Fruit fly (Drosophila melanogaster) whole organism, embryonic: ENCODE data around the gene ldbr.
A peak's percentile ranks its signal among the peaks of the same experiment; 100 is the strongest.

Experiments used
- Ada2b ChIP-seq: fragments of 200-800 bp; sonication (Bioruptor generic); IDR thresholded peaks from 2 replicates; pipeline ENCODE4 v1.3.6; 2022; ENCODE audit warnings: missing biosample characterization, missing genetic modification characterization
- CG10147 ChIP-seq: fragments of 200-800 bp; sonication (Bioruptor generic); optimal IDR thresholded peaks from 2 replicates; lab custom pipeline; 2019; ENCODE audit warnings: missing biosample characterization, mild to moderate bottlenecking, missing genetic modification characterization, moderate library complexity
- CG10274 ChIP-seq: fragments of 200-800 bp; sonication (Bioruptor generic); optimal IDR thresholded peaks from 3 replicates; lab custom pipeline; 2017; ENCODE audit warnings: missing biosample characterization, mild to moderate bottlenecking, missing genetic modification characterization
- CG10565 ChIP-seq: fragments of 200-800 bp; sonication (Bioruptor generic); optimal IDR thresholded peaks from 3 replicates; lab custom pipeline; 2016; ENCODE audit warnings: missing biosample characterization, mild to moderate bottlenecking, missing genetic modification characterization
- CG11696 ChIP-seq: fragments of 200-800 bp; sonication (Bioruptor generic); IDR thresholded peaks from 2 replicates; pipeline ENCODE4 v1.3.6; 2022; ENCODE audit warnings: missing biosample characterization, missing genetic modification characterization
- CG12071 ChIP-seq: fragments of 200-800 bp; sonication (Bioruptor generic); optimal IDR thresholded peaks from 3 replicates; lab custom pipeline; 2018; ENCODE audit warnings: missing biosample characterization, mild to moderate bottlenecking, missing genetic modification characterization
- CG12155 ChIP-seq: fragments of 200-800 bp; sonication (Bioruptor generic); optimal IDR thresholded peaks from 3 replicates; lab custom pipeline; 2016; ENCODE audit warnings: missing biosample characterization, missing genetic modification characterization
- CG1233 ChIP-seq: fragments of 200-800 bp; sonication (Bioruptor generic); optimal IDR thresholded peaks from 4 replicates; lab custom pipeline; 2018; ENCODE audit warnings: missing biosample characterization, mild to moderate bottlenecking, missing genetic modification characterization
- CG13287 ChIP-seq: fragments of 200-800 bp; sonication (Bioruptor generic); IDR thresholded peaks from 2 replicates; pipeline ENCODE4 v1.3.6; 2022; ENCODE audit warnings: missing biosample characterization, missing genetic modification characterization; ENCODE audit not compliant: partially characterized antibody
- CG14050 ChIP-seq: fragments of 200-800 bp; sonication (Bioruptor generic); IDR thresholded peaks from 3 replicates; pipeline ENCODE4 v1.3.6; 2022; ENCODE audit warnings: missing biosample characterization, missing genetic modification characterization
- CG14441 ChIP-seq: fragments of 200-800 bp; sonication (Bioruptor generic); IDR thresholded peaks from 2 replicates; pipeline ENCODE4 v1.3.6; 2022; ENCODE audit warnings: missing biosample characterization, missing genetic modification characterization
- CG15601 ChIP-seq: fragments of 200-800 bp; sonication (Bioruptor generic); optimal IDR thresholded peaks from 3 replicates; lab custom pipeline; 2019; ENCODE audit warnings: missing biosample characterization, mild to moderate bottlenecking, missing genetic modification characterization, moderate library complexity
- CG1602 ChIP-seq: fragments of 200-800 bp; sonication (Bioruptor generic); optimal IDR thresholded peaks from 3 replicates; lab custom pipeline; 2016; ENCODE audit warnings: missing biosample characterization, missing genetic modification characterization
- CG18011 ChIP-seq: fragments of 200-800 bp; sonication (Bioruptor generic); optimal IDR thresholded peaks from 2 replicates; lab custom pipeline; 2017; ENCODE audit warnings: missing biosample characterization, missing genetic modification characterization, mild to moderate bottlenecking, moderate library complexity, missing genotype
- CG1832 ChIP-seq: fragments of 200-800 bp; sonication (Bioruptor generic); optimal IDR thresholded peaks from 2 replicates; lab custom pipeline; 2017; ENCODE audit warnings: missing biosample characterization, mild to moderate bottlenecking, missing genetic modification characterization, inconsistent platforms
- CG7839 ChIP-seq: fragments of 200-800 bp; sonication (Bioruptor generic); optimal IDR thresholded peaks from 3 replicates; lab custom pipeline; 2018; ENCODE audit warnings: missing biosample characterization, mild to moderate bottlenecking, missing genetic modification characterization, moderate library complexity
- CG8089 ChIP-seq: fragments of 200-800 bp; sonication (Bioruptor generic); optimal IDR thresholded peaks from 3 replicates; lab custom pipeline; 2016; ENCODE audit warnings: missing biosample characterization, missing genetic modification characterization
- CG9609 ChIP-seq: fragments of 200-800 bp; sonication (Bioruptor generic); optimal IDR thresholded peaks from 3 replicates; lab custom pipeline; 2016; ENCODE audit warnings: missing biosample characterization, missing genetic modification characterization
- CHES-1-like ChIP-seq: fragments of 200-800 bp; sonication (Bioruptor generic); optimal IDR thresholded peaks from 2 replicates; lab custom pipeline; 2016; ENCODE audit warnings: missing biosample characterization, missing genetic modification characterization
- D19B ChIP-seq: fragments of 200-800 bp; sonication (Bioruptor generic); optimal IDR thresholded peaks from 2 replicates; lab custom pipeline; 2017; ENCODE audit warnings: missing biosample characterization, mild to moderate bottlenecking, missing genetic modification characterization
- Dref ChIP-seq: fragments of 200-800 bp; sonication (Bioruptor generic); IDR thresholded peaks from 2 replicates; pipeline ENCODE4 v1.3.6; 2022; ENCODE audit warnings: missing biosample characterization, missing genetic modification characterization
- ERR ChIP-seq: fragments of 200-800 bp; sonication (Bioruptor generic); optimal IDR thresholded peaks from 2 replicates; lab custom pipeline; 2016; ENCODE audit warnings: missing biosample characterization, missing genetic modification characterization
- Eip74EF ChIP-seq, 2 experiments: fragments of 200-800 bp in 1 of 2; fragments of >200 bp in 1 of 2; sonication (Bioruptor generic) in 1 of 2; optimal IDR thresholded peaks; 2 replicates each; lab custom pipeline; 2017 to 2019; ENCODE audit warnings: missing biosample characterization in 2 of 2, missing genetic modification characterization in 2 of 2, mild to moderate bottlenecking in 1 of 2, moderate library complexity in 1 of 2
- Gug ChIP-seq: fragments of 200-800 bp; sonication (Bioruptor generic); IDR thresholded peaks from 4 replicates; pipeline ENCODE4 v1.3.6; 2022; ENCODE audit warnings: missing biosample characterization, missing genetic modification characterization
- Lhr ChIP-seq: fragments of 200-800 bp; sonication (Bioruptor generic); optimal IDR thresholded peaks from 3 replicates; lab custom pipeline; 2017; ENCODE audit warnings: mild to moderate bottlenecking, missing biosample characterization, missing genetic modification reagents, missing genetic modification characterization
- Poxn ChIP-seq: fragments of 200-800 bp; sonication (Bioruptor generic); IDR thresholded peaks from 2 replicates; pipeline ENCODE4 v1.3.6; 2022; ENCODE audit warnings: missing biosample characterization, missing genetic modification characterization
- Spps ChIP-seq: fragments of 200-800 bp; sonication (Bioruptor generic); optimal IDR thresholded peaks from 2 replicates; lab custom pipeline; 2018; ENCODE audit warnings: missing biosample characterization, mild to moderate bottlenecking, missing genetic modification characterization
- Taf1 ChIP-seq: fragments of 200-800 bp; sonication (Bioruptor generic); IDR thresholded peaks from 2 replicates; pipeline ENCODE4 v1.3.6; 2022; ENCODE audit warnings: missing biosample characterization, missing genetic modification characterization
- Vsx1 ChIP-seq: fragments of 200-800 bp; sonication (Bioruptor generic); optimal IDR thresholded peaks from 2 replicates; lab custom pipeline; 2017; ENCODE audit warnings: missing biosample characterization, mild to moderate bottlenecking, missing genetic modification characterization, missing genetic modification reagents
- bigmax ChIP-seq: fragments of 200-800 bp; sonication (Bioruptor generic); optimal IDR thresholded peaks from 2 replicates; lab custom pipeline; 2018; ENCODE audit warnings: missing biosample characterization, mild to moderate bottlenecking, missing genetic modification characterization
- btn ChIP-seq: fragments of 200-800 bp; sonication (Bioruptor generic); optimal IDR thresholded peaks from 2 replicates; lab custom pipeline; 2016; ENCODE audit warnings: missing biosample characterization, missing genetic modification characterization
- caup ChIP-seq: fragments of 200-800 bp; sonication (Bioruptor generic); optimal IDR thresholded peaks from 3 replicates; lab custom pipeline; 2017; ENCODE audit warnings: missing biosample characterization, mild to moderate bottlenecking, missing genetic modification characterization, moderate library complexity; ENCODE audit not compliant: severe bottlenecking
- chif ChIP-seq, 2 experiments: fragments of 200-800 bp; sonication (Bioruptor generic); optimal IDR thresholded peaks; 3 replicates each; lab custom pipeline; 2016; ENCODE audit warnings: missing biosample characterization in 2 of 2, missing genetic modification characterization in 2 of 2
- danr ChIP-seq: fragments of 200-800 bp; sonication (Bioruptor generic); IDR thresholded peaks from 2 replicates; pipeline ENCODE4 v1.3.6; 2022; ENCODE audit warnings: missing biosample characterization, missing genetic modification characterization
- dati ChIP-seq: fragments of 200-800 bp; sonication (Bioruptor generic); IDR thresholded peaks from 2 replicates; pipeline ENCODE4 v1.3.6; 2022; ENCODE audit warnings: missing biosample characterization, missing genetic modification characterization
- dpn ChIP-seq, 2 experiments: fragments of 200-800 bp; sonication (Bioruptor generic); optimal IDR thresholded peaks; 3 replicates each; lab custom pipeline; 2016; ENCODE audit warnings: missing biosample characterization in 2 of 2, missing genetic modification characterization in 2 of 2
- fd64A ChIP-seq: fragments of 200-800 bp; sonication (Bioruptor generic); optimal IDR thresholded peaks from 3 replicates; lab custom pipeline; 2018; ENCODE audit warnings: missing biosample characterization, mild to moderate bottlenecking, missing genetic modification characterization
- gfzf ChIP-seq: fragments of 200-800 bp; sonication (Bioruptor generic); optimal IDR thresholded peaks from 2 replicates; lab custom pipeline; 2016; ENCODE audit warnings: missing biosample characterization, mild to moderate bottlenecking, missing genetic modification characterization, moderate library complexity
- grau ChIP-seq: fragments of 200-800 bp; optimal IDR thresholded peaks from 3 replicates; lab custom pipeline; 2019; ENCODE audit warnings: missing biosample characterization, mild to moderate bottlenecking, missing genetic modification characterization, moderate library complexity
- gsb ChIP-seq: fragments of 200-800 bp; sonication (Bioruptor generic); IDR thresholded peaks from 2 replicates; pipeline ENCODE4 v1.3.6; 2022; ENCODE audit warnings: missing biosample characterization, missing genetic modification characterization
- knrl ChIP-seq: fragments of 200-800 bp; sonication (Bioruptor generic); IDR thresholded peaks from 3 replicates; pipeline ENCODE4 v1.3.6; 2022; ENCODE audit warnings: missing biosample characterization, missing genetic modification characterization; ENCODE audit not compliant: partially characterized antibody
- nerfin-1 ChIP-seq: fragments of 200-800 bp; sonication (Bioruptor generic); optimal IDR thresholded peaks from 3 replicates; lab custom pipeline; 2019; ENCODE audit warnings: missing biosample characterization, mild to moderate bottlenecking, missing genetic modification characterization, moderate library complexity
- nerfin-2 ChIP-seq: fragments of 200-800 bp; sonication (Bioruptor generic); IDR thresholded peaks from 2 replicates; pipeline ENCODE4 v1.3.6; 2022; ENCODE audit warnings: missing biosample characterization, missing genetic modification characterization; ENCODE audit not compliant: partially characterized antibody
- nmo ChIP-seq: fragments of 200-800 bp; sonication (Bioruptor generic); optimal IDR thresholded peaks from 2 replicates; lab custom pipeline; 2018; ENCODE audit warnings: missing biosample characterization, mild to moderate bottlenecking, missing genetic modification characterization, moderate library complexity
- odd ChIP-seq: fragments of 200-800 bp; sonication (Bioruptor generic); optimal IDR thresholded peaks from 2 replicates; lab custom pipeline; 2017; ENCODE audit warnings: missing biosample characterization, mild to moderate bottlenecking, missing genetic modification characterization
- pnt ChIP-seq: fragments of 200-800 bp; sonication (Bioruptor generic); optimal IDR thresholded peaks from 3 replicates; lab custom pipeline; 2016; ENCODE audit warnings: missing biosample characterization, missing genetic modification characterization
- row ChIP-seq: fragments of 200-800 bp; sonication (Bioruptor generic); IDR thresholded peaks from 3 replicates; pipeline ENCODE4 v1.3.6; 2022; ENCODE audit warnings: missing biosample characterization, missing genetic modification characterization
- schlank ChIP-seq: fragments of 200-800 bp; sonication (Bioruptor generic); optimal IDR thresholded peaks from 2 replicates; lab custom pipeline; 2018; ENCODE audit warnings: missing biosample characterization, mild to moderate bottlenecking, missing genetic modification characterization
- tap ChIP-seq: fragments of 200-800 bp; optimal IDR thresholded peaks from 3 replicates; lab custom pipeline; 2019; ENCODE audit warnings: missing biosample characterization, mild to moderate bottlenecking, missing genetic modification characterization, moderate library complexity
- tgo ChIP-seq: fragments of 200-800 bp; sonication (Bioruptor generic); IDR thresholded peaks from 3 replicates; pipeline ENCODE4 v1.3.6; 2022; ENCODE audit warnings: missing biosample characterization, missing genetic modification characterization
- wdn ChIP-seq: fragments of 200-800 bp; sonication (Bioruptor generic); IDR thresholded peaks from 2 replicates; pipeline ENCODE4 v1.3.6; 2022; ENCODE audit warnings: missing biosample characterization, missing genetic modification characterization

Gene ldbr

DNA sequence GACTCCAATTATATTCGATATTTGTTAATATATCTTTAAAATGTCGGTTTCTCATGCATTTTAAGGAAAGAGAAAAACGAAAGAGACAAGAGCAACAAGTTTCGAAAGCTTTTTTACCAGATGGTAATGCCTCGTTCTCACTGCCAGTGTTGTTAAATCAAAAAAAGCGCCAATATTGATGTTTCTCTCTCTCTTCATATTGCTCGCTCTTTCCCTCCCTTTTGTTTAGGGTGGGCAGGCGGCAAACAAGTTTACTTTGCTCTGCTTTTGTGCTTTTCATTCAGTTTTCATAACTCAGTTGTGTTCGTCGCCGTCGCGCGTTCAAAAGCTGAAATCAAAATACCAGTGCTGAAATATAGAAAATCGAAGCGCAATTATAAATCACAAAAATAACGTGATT is 39.8 kb upstream of the ldbr start (continued):
- TF ChIP-seq Spps (no peak), gsb (GFP tag; lab: Robert Waterston, UW) (no peak), Lhr (GFP tag; lab: Kevin White, UChicago) (peak; percentile 10), CG7839 (tag; lab: Kevin White, UChicago) (peak; percentile 31), nerfin-2 (GFP tag; lab: Robert Waterston, UW) (no peak), fd64A (GFP tag; lab: Kevin White, UChicago) (peak; percentile 2), CG14050 (GFP tag; lab: Robert Waterston, UW) (no peak; the same call in 2 of the 3 replicates), D19B (GFP tag; lab: Kevin White, UChicago) (no peak), CG14441 (no peak), Vsx1 (peak; percentile 6), CG1602 (GFP tag; lab: Kevin White, UChicago) (no peak), odd (GFP tag; lab: Kevin White, UChicago) (peak; percentile 46), tap (tag; lab: Kevin White, UChicago) (peak; percentile 29), dpn (GFP tag; optimal IDR thresholded peaks at IDR 0.05; lab: Kevin White, UChicago) (peak; percentile 13 to 42), wdn (GFP tag; lab: Robert Waterston, UW) (no peak), Eip74EF (GFP tag; optimal IDR thresholded peaks at IDR 0.05; lab: Kevin White, UChicago) (peak in 1 of 2 experiments; percentile 20), pnt (GFP tag; lab: Kevin White, UChicago) (no peak), dati (GFP tag; lab: Robert Waterston, UW) (no peak), CG9609 (no peak), chif (GFP tag; optimal IDR thresholded peaks at IDR 0.05; lab: Kevin White, UChicago) (no peak), CG8089 (no peak), CG13287 (GFP tag; lab: Robert Waterston, UW) (peak; percentile 72), CG1233 (GFP tag; lab: Kevin White, UChicago) (no peak), CG12071 (peak; percentile 61), gfzf (GFP tag; lab: Kevin White, UChicago) (no peak), Gug (GFP tag; lab: Robert Waterston, UW) (no peak), grau (peak; percentile 32), CHES-1-like (GFP tag; lab: Kevin White, UChicago) (peak; percentile 5), CG1832 (GFP tag; lab: Kevin White, UChicago) (no peak), CG10565 (GFP tag; lab: Kevin White, UChicago) (no peak), nerfin-1 (peak; percentile 16), CG10147 (GFP tag; lab: Kevin White, UChicago) (peak; percentile 31), CG10274 (no peak), CG12155 (GFP tag; lab: Kevin White, UChicago) (no peak), Taf1 (GFP tag; lab: Robert Waterston, UW) (no peak), btn (no peak), Dref (GFP tag; lab: Robert Waterston, UW) (no peak), CG18011 (GFP tag; lab: Kevin White, UChicago) (no peak), CG15601 (tag; lab: Kevin White, UChicago) (peak; percentile 10), Ada2b (GFP tag; lab: Robert Waterston, UW) (no peak), schlank (tag; lab: Kevin White, UChicago) (peak; percentile 17), Poxn (GFP tag; lab: Robert Waterston, UW) (no peak), nmo (GFP tag; lab: Kevin White, UChicago) (no peak), row (GFP tag; lab: Robert Waterston, UW) (peak; percentile 18; the same call in 1 of the 3 replicates), danr (GFP tag; lab: Robert Waterston, UW) (no peak), CG11696 (GFP tag; lab: Robert Waterston, UW) (peak; percentile 15; the same call in 1 of the 2 replicates), caup (GFP tag; lab: Kevin White, UChicago) (peak; percentile 79), tgo (GFP tag; lab: Robert Waterston, UW) (no peak), bigmax (GFP tag; lab: Kevin White, UChicago) (no peak), knrl (no peak), ERR (GFP tag; lab: Kevin White, UChicago) (peak; percentile 58)
